Fruit fly (Drosophila melanogaster): ENCODE measurements around the gene CG14893.

CG14893 gene

dm6 chr3R:16620478-16620877 is at the start of gene CG14893:
TSS of gene CG14893 (plus strand) at chr3R:16620778.
- no peak for TF ChIP-seq Mnt (GFP tag; optimal IDR thresholded peaks at IDR 0.05)
- TF ChIP-seq bab1 (GFP tag; optimal IDR thresholded peaks at IDR 0.05): no peak
- peak; percentile 39 for TF ChIP-seq kay (GFP tag; ENCODE audit: borderline replicate concordance)
- TF ChIP-seq CG7101 (tag; optimal IDR thresholded peaks at IDR 0.05): no peak
- peak in 1 of 2 experiments; percentile 61 for TF ChIP-seq cnc (optimal IDR thresholded peaks at IDR 0.05)
- no peak for TF ChIP-seq ovo (GFP tag; optimal IDR thresholded peaks at IDR 0.05)
- no peak for TF ChIP-seq Hr96 (GFP tag; optimal IDR thresholded peaks at IDR 0.05)
- no peak for TF ChIP-seq Clk (GFP tag; optimal IDR thresholded peaks at IDR 0.05)
- no peak for TF ChIP-seq CG11617 (GFP tag; optimal IDR thresholded peaks at IDR 0.05)

DNA sequence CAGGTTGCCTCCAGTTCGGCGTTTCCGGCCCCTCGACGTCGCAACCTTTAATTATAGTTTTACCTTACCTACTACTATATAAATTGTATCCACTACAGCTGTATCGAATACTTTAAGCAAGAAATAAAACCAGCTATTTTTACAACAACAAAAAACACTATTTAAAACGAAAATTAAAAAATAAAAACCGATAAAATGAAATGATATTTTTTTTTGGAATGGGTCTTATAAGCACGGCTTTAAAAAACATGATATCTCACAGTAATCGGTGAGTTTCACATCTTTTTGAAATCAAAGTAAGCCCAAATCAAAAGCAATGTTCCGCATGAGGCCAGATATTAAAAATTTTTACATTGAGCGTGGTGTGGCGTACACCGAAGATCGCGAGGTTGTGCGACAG is 49.4 kb upstream of the CG14893 start, which contains the start of gene CG14891:
Gene CG14891 (plus strand): TSS at position 301 of the 400 bp plus-strand sequence.
- no peak for TF ChIP-seq cic (GFP tag; optimal IDR thresholded peaks at IDR 0.05)
- TF ChIP-seq Crg-1 (GFP tag; optimal IDR thresholded peaks at IDR 0.05): no peak
- TF ChIP-seq Hr96 (GFP tag; optimal IDR thresholded peaks at IDR 0.05): no peak
- no peak for TF ChIP-seq toe (GFP tag; optimal IDR thresholded peaks at IDR 0.05)
- no peak for TF ChIP-seq pad (GFP tag; optimal IDR thresholded peaks at IDR 0.05)
- no peak for TF ChIP-seq Clk (GFP tag; optimal IDR thresholded peaks at IDR 0.05)
- no peak for TF ChIP-seq CG5204 (GFP tag; optimal IDR thresholded peaks at IDR 0.05)
- no peak for TF ChIP-seq CG12768 (GFP tag; optimal IDR thresholded peaks at IDR 0.05)
- TF ChIP-seq CG7045 (GFP tag; optimal IDR thresholded peaks at IDR 0.05): no peak
- no peak for TF ChIP-seq CG14711 (tag; optimal IDR thresholded peaks at IDR 0.05)
- TF ChIP-seq Mnt (GFP tag; optimal IDR thresholded peaks at IDR 0.05): no peak
- TF ChIP-seq CG1620 (GFP tag; optimal IDR thresholded peaks at IDR 0.05): no peak
- TF ChIP-seq cnc (optimal IDR thresholded peaks at IDR 0.05): no peak
- no peak for TF ChIP-seq tj (GFP tag; optimal IDR thresholded peaks at IDR 0.05)
- no peak for TF ChIP-seq kay (GFP tag; ENCODE audit: borderline replicate concordance)
- no peak for TF ChIP-seq CG33017 (tag; optimal IDR thresholded peaks at IDR 0.05)

DNA sequence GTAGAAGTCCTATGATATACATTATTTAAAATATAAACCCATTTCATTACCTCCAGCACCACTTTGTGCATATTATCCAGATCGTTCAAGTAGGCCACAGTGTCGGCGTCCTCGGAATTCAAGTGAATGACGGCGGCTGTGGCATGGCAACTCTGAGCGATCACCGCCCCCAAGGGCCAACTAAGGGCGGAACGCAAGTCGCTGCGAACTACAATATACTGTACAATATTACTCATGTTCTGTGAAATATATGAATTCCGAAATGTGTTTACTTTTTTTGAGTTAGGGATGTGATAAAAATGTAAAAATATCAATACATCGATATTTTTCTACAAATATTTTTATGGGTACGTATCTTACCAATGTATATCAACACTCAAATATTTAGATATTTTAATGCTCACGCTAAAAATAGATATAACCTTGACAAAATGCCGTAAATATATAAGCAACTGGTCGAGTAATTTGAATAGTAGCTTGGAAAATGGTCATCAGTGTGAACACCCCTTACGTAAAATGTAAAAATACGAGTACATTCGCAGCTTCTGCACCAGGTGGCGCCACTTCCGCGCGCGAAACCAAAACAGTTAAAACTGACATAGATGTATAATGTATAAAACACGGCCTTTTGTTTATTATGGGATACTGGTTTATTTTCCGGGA is 47.0 kb upstream of the CG14893 start, which contains the start of gene CG14903:
Gene CG14903 (minus strand): TSS at position 270 of the 663 bp plus-strand sequence.
- TF ChIP-seq pad (GFP tag; optimal IDR thresholded peaks at IDR 0.05) (no peak), Hr96 (GFP tag; optimal IDR thresholded peaks at IDR 0.05) (peak; percentile 59), Clk (GFP tag; optimal IDR thresholded peaks at IDR 0.05) (no peak), CG7101 (tag; optimal IDR thresholded peaks at IDR 0.05) (no peak), CG11617 (GFP tag; optimal IDR thresholded peaks at IDR 0.05) (no peak), ovo (GFP tag; optimal IDR thresholded peaks at IDR 0.05) (no peak), CG14711 (tag; optimal IDR thresholded peaks at IDR 0.05) (peak; percentile 55), CG33017 (tag; optimal IDR thresholded peaks at IDR 0.05) (no peak), tj (GFP tag; optimal IDR thresholded peaks at IDR 0.05) (no peak), bab1 (GFP tag; optimal IDR thresholded peaks at IDR 0.05) (no peak), CG12768 (GFP tag; optimal IDR thresholded peaks at IDR 0.05) (peak; percentile 11), cic (GFP tag; optimal IDR thresholded peaks at IDR 0.05) (no peak), toe (GFP tag; optimal IDR thresholded peaks at IDR 0.05) (peak; percentile 37), cnc (optimal IDR thresholded peaks at IDR 0.05) (no peak), CG7045 (GFP tag; optimal IDR thresholded peaks at IDR 0.05) (no peak), Mnt (GFP tag; optimal IDR thresholded peaks at IDR 0.05) (no peak), CG5204 (GFP tag; optimal IDR thresholded peaks at IDR 0.05) (peak; percentile 16), Crg-1 (GFP tag; optimal IDR thresholded peaks at IDR 0.05) (no peak), CG1620 (GFP tag; optimal IDR thresholded peaks at IDR 0.05) (peak; percentile 36), kay (GFP tag; ENCODE audit: borderline replicate concordance) (no peak)

DNA sequence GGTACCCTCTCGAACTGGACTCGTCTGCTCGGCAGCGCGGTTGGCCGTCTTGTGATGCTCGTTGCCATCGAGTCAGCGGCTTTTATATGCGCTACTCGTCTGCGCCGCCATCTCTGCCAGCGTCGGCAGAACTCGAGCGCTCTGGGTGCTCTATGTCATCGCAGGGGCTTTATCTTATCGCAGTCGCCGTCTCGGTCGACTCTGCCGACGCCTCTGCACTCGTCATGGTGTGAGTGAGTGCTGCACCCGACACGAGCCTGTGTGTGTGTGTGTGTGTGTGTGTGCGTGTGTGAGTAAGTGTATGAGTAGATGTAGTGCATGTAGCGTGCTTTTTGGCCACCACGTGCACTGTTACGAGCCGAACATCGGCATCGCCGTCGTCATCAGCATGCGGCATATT is 37.0 kb upstream of the CG14893 start, which contains the start of gene Scp2:
Gene Scp2 (minus strand): TSS at position 59 of the 400 bp plus-strand sequence.
- TF ChIP-seq CG1620 (GFP tag; optimal IDR thresholded peaks at IDR 0.05): no peak
- no peak for TF ChIP-seq CG11617 (GFP tag; optimal IDR thresholded peaks at IDR 0.05)

- TF ChIP-seq kay (GFP tag; ENCODE audit: borderline replicate concordance) (no peak), Crg-1 (GFP tag; optimal IDR thresholded peaks at IDR 0.05) (no peak), CG5204 (GFP tag; optimal IDR thresholded peaks at IDR 0.05) (no peak), toe (GFP tag; optimal IDR thresholded peaks at IDR 0.05) (no peak)
These were observed 29.2 kb upstream of the CG14893 start for dm6 chr3R:16591407-16591806.

DNA sequence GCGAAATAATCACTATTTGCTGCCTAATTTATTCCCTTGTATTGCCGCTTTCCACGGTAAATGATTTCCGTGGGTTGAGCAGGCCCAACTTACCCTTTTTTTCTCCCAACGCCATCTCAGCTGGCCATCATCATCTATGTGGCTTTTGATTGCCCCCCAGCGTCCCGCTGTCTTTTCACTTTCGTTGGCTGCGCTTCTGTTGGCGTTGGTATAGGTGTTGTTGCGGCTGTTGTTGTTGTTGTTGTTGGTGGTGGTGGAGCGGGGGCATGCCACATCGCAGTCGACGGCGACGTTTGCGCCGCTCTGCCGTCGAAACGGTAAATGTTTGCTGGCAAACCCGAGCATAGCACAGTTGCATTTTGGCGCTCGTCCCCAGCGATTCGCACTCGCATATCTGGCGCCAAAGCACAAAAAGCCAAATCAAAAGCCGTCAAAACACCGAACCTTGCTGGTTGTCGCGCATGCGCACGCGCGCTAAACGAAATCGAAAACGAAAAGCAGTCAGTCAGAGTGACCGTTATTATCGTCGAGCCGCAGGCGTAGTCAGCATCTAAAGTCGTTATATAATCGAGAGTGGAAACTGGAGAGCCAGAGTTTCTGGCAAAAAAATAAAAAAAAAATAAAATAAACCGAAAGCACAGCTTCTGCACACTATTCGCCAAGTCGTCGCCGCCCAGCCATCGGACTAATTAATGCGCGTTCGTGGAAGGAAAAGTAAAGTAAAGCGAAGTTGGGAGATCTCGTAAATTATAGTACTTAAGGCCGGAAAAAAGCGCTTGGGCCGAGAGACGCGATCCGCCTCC is 26.3 kb upstream of the CG14893 start, which contains the start of gene CG14892:
Gene CG14892 (plus strand): TSS at position 359 of the 803 bp plus-strand sequence.
- TF ChIP-seq Clk (GFP tag; optimal IDR thresholded peaks at IDR 0.05) (no peak), kay (GFP tag; ENCODE audit: borderline replicate concordance) (no peak), cnc (optimal IDR thresholded peaks at IDR 0.05) (no peak), bab1 (GFP tag; optimal IDR thresholded peaks at IDR 0.05) (no peak), CG5204 (GFP tag; optimal IDR thresholded peaks at IDR 0.05) (no peak), CG33017 (tag; optimal IDR thresholded peaks at IDR 0.05) (no peak)

Measured in whole organism, adult.